Worm (Caenorhabditis elegans) whole organism, mixed stage, embryonic: ENCODE data around the gene ost-1.

Experiments
- blmp-1 ChIP-seq: fragments of 150-350 bp; optimal IDR thresholded peaks from 2 replicates; lab custom pipeline; 2014; ENCODE audit warnings: missing biosample characterization, missing genetic modification characterization
- ceh-83 ChIP-seq: fragments of 200-800 bp; sonication (Bioruptor generic); optimal IDR thresholded peaks from 2 replicates; lab custom pipeline; 2018; ENCODE audit warnings: mild to moderate bottlenecking, missing genetic modification characterization, missing compliant biosample characterization
- elt-1 ChIP-seq: sonication (generic microtip); optimal IDR thresholded peaks from 2 replicates; lab custom pipeline; 2017; ENCODE audit warnings: missing genetic modification characterization, mild to moderate bottlenecking, missing compliant biosample characterization, antibody characterized with exemption, moderate library complexity, borderline replicate concordance; ENCODE audit not compliant: insufficient read depth
- elt-3 ChIP-seq: fragments of 150-350 bp; optimal IDR thresholded peaks from 2 replicates; lab custom pipeline; 2014; ENCODE audit warnings: missing biosample characterization, missing genetic modification characterization
- lin-13 ChIP-seq: fragments of 150-350 bp; optimal IDR thresholded peaks from 2 replicates; lab custom pipeline; 2014; ENCODE audit warnings: missing biosample characterization, missing genetic modification characterization
- lin-32 ChIP-seq: fragments of 200-800 bp; sonication (Bioruptor generic); optimal IDR thresholded peaks from 2 replicates; lab custom pipeline; 2018; ENCODE audit warnings: mild to moderate bottlenecking, missing genetic modification characterization, missing compliant biosample characterization
- lsy-2 ChIP-seq: fragments of 150-350 bp; optimal IDR thresholded peaks from 2 replicates; lab custom pipeline; 2014; ENCODE audit warnings: missing biosample characterization, missing genetic modification characterization
- mep-1 ChIP-seq: fragments of 150-350 bp; optimal IDR thresholded peaks from 2 replicates; lab custom pipeline; 2017; ENCODE audit warnings: missing biosample characterization, missing genetic modification reagents, missing genetic modification characterization, inconsistent platforms
- nhr-12 ChIP-seq: fragments of 150-350 bp; optimal IDR thresholded peaks from 2 replicates; lab custom pipeline; 2014; ENCODE audit warnings: missing biosample characterization, missing genetic modification characterization
- nhr-237 ChIP-seq: fragments of 150-350 bp; optimal IDR thresholded peaks from 2 replicates; lab custom pipeline; 2014; ENCODE audit warnings: missing biosample characterization, missing genetic modification characterization
- pha-4 ChIP-seq: fragments of 150-350 bp; optimal IDR thresholded peaks from 2 replicates; lab custom pipeline; 2018; ENCODE audit warnings: missing biosample characterization, missing genetic modification reagents, missing genetic modification characterization
- snpc-4 ChIP-seq: fragments of 150-350 bp; optimal IDR thresholded peaks from 2 replicates; lab custom pipeline; 2014; ENCODE audit warnings: missing biosample characterization, missing genetic modification characterization
- unc-62 ChIP-seq: fragments of 150-350 bp; optimal IDR thresholded peaks from 2 replicates; lab custom pipeline; 2014; ENCODE audit warnings: missing biosample characterization, missing genetic modification reagents, missing genetic modification characterization

ce11 chrIV:1160386-1160785, 53.2 kb downstream of the ost-1 start, which contains the start of gene ets-8:
- TF ChIP-seq elt-3 (tag; lab: Kevin White, UChicago) (no peak), unc-62 (GFP tag; lab: Kevin White, UChicago) (no peak), pha-4 (tag; lab: Kevin White, UChicago) (no peak), elt-1 (tag; lab: Kevin White, UChicago) (no peak), ceh-83 (GFP tag; lab: Kevin White, UChicago) (no peak), snpc-4 (tag; lab: Kevin White, UChicago) (no peak), mep-1 (tag; lab: Kevin White, UChicago) (no peak), lin-13 (tag; lab: Kevin White, UChicago) (no peak), nhr-237 (no peak), lsy-2 (tag; lab: Kevin White, UChicago) (no peak), blmp-1 (tag; lab: Kevin White, UChicago) (no peak), lin-32 (no peak), nhr-12 (tag; lab: Kevin White, UChicago) (no peak)
